Fruit fly (Drosophila melanogaster) whole organism, embryonic: ENCODE measurements around the gene NK7.1.
A peak's percentile ranks its signal among the peaks of the same experiment; 100 is the strongest.

Source experiments
- B-H1 ChIP-seq: fragments of 200-800 bp; sonication (Bioruptor generic); IDR thresholded peaks from 3 replicates; pipeline ENCODE4 v1.3.6; 2022; ENCODE audit warnings: missing biosample characterization, missing genetic modification characterization
- Blimp-1 ChIP-seq: fragments of 200-800 bp; sonication (Bioruptor generic); optimal IDR thresholded peaks from 3 replicates; lab custom pipeline; 2018; ENCODE audit warnings: missing biosample characterization, missing genetic modification characterization, mild to moderate bottlenecking, moderate library complexity, missing genetic modification reagents
- CG10274 ChIP-seq: fragments of 200-800 bp; sonication (Bioruptor generic); optimal IDR thresholded peaks from 3 replicates; lab custom pipeline; 2017; ENCODE audit warnings: missing biosample characterization, mild to moderate bottlenecking, missing genetic modification characterization
- CG10543 ChIP-seq: fragments of 200-800 bp; sonication (Bioruptor generic); optimal IDR thresholded peaks from 3 replicates; lab custom pipeline; 2017; ENCODE audit warnings: missing biosample characterization, mild to moderate bottlenecking, missing genetic modification characterization, moderate library complexity
- CG10565 ChIP-seq: fragments of 200-800 bp; sonication (Bioruptor generic); optimal IDR thresholded peaks from 3 replicates; lab custom pipeline; 2016; ENCODE audit warnings: missing biosample characterization, mild to moderate bottlenecking, missing genetic modification characterization
- CG11398 ChIP-seq: fragments of 200-800 bp; sonication (Bioruptor generic); optimal IDR thresholded peaks from 2 replicates; lab custom pipeline; 2016; ENCODE audit warnings: missing biosample characterization, missing genetic modification characterization
- CG12299 ChIP-seq: fragments of 200-800 bp; sonication (Bioruptor generic); optimal IDR thresholded peaks from 2 replicates; lab custom pipeline; 2018; ENCODE audit warnings: missing biosample characterization, mild to moderate bottlenecking, missing genetic modification characterization
- CG1233 ChIP-seq: fragments of 200-800 bp; sonication (Bioruptor generic); optimal IDR thresholded peaks from 4 replicates; lab custom pipeline; 2018; ENCODE audit warnings: missing biosample characterization, mild to moderate bottlenecking, missing genetic modification characterization
- CG13775 ChIP-seq: fragments of 200-800 bp; sonication (Bioruptor generic); optimal IDR thresholded peaks from 3 replicates; lab custom pipeline; 2017; ENCODE audit warnings: missing biosample characterization, mild to moderate bottlenecking, missing genetic modification characterization
- CG14667 ChIP-seq: fragments of 200-800 bp; sonication (Bioruptor generic); IDR thresholded peaks from 2 replicates; pipeline ENCODE4 v1.3.6; 2022; ENCODE audit warnings: missing biosample characterization, missing genetic modification characterization
- CG15601 ChIP-seq: fragments of 200-800 bp; sonication (Bioruptor generic); optimal IDR thresholded peaks from 3 replicates; lab custom pipeline; 2019; ENCODE audit warnings: missing biosample characterization, mild to moderate bottlenecking, missing genetic modification characterization, moderate library complexity
- CG16863 ChIP-seq: fragments of 200-800 bp; sonication (Bioruptor generic); optimal IDR thresholded peaks from 3 replicates; lab custom pipeline; 2016; ENCODE audit warnings: missing biosample characterization, missing genetic modification characterization
- CG2129 ChIP-seq: fragments of 200-800 bp; sonication (Bioruptor generic); IDR thresholded peaks from 2 replicates; pipeline ENCODE4 v1.3.6; 2022; ENCODE audit warnings: missing biosample characterization, missing genetic modification characterization; ENCODE audit not compliant: partially characterized antibody
- CG34376 ChIP-seq: fragments of 200-800 bp; sonication (Bioruptor generic); optimal IDR thresholded peaks from 2 replicates; lab custom pipeline; 2018; ENCODE audit warnings: missing biosample characterization, mild to moderate bottlenecking, missing genetic modification characterization
- CG4282 ChIP-seq: fragments of 200-800 bp; sonication (Bioruptor generic); optimal IDR thresholded peaks from 2 replicates; lab custom pipeline; 2016; ENCODE audit warnings: missing biosample characterization, missing genetic modification characterization
- CG4424 ChIP-seq: fragments of 200-800 bp; sonication (Bioruptor generic); optimal IDR thresholded peaks from 3 replicates; lab custom pipeline; 2016; ENCODE audit warnings: missing biosample characterization, missing genetic modification characterization
- CG6272 ChIP-seq: fragments of 200-800 bp; sonication (Bioruptor generic); IDR thresholded peaks from 2 replicates; pipeline ENCODE4 v1.3.6; 2022; ENCODE audit warnings: missing biosample characterization, missing genetic modification characterization
- CG6813 ChIP-seq: fragments of 200-800 bp; sonication (Bioruptor generic); optimal IDR thresholded peaks from 2 replicates; lab custom pipeline; 2017; ENCODE audit warnings: missing biosample characterization, missing genetic modification characterization, mild to moderate bottlenecking, moderate library complexity, missing genetic modification reagents
- CG8359 ChIP-seq: fragments of 200-800 bp; sonication (Bioruptor generic); optimal IDR thresholded peaks from 2 replicates; lab custom pipeline; 2017; ENCODE audit warnings: missing biosample characterization, mild to moderate bottlenecking, missing genetic modification characterization, borderline replicate concordance
- CG8924 ChIP-seq: fragments of 200-800 bp; optimal IDR thresholded peaks from 3 replicates; lab custom pipeline; 2019; ENCODE audit warnings: missing biosample characterization, mild to moderate bottlenecking, missing genetic modification characterization, moderate library complexity
- CG9797 ChIP-seq: fragments of 200-800 bp; sonication (Bioruptor generic); optimal IDR thresholded peaks from 3 replicates; lab custom pipeline; 2018; ENCODE audit warnings: missing biosample characterization, mild to moderate bottlenecking, missing genetic modification characterization
- D19B ChIP-seq: fragments of 200-800 bp; sonication (Bioruptor generic); optimal IDR thresholded peaks from 2 replicates; lab custom pipeline; 2017; ENCODE audit warnings: missing biosample characterization, mild to moderate bottlenecking, missing genetic modification characterization
- Dref ChIP-seq: fragments of 200-800 bp; sonication (Bioruptor generic); IDR thresholded peaks from 2 replicates; pipeline ENCODE4 v1.3.6; 2022; ENCODE audit warnings: missing biosample characterization, missing genetic modification characterization
- Gug ChIP-seq: fragments of 200-800 bp; sonication (Bioruptor generic); IDR thresholded peaks from 4 replicates; pipeline ENCODE4 v1.3.6; 2022; ENCODE audit warnings: missing biosample characterization, missing genetic modification characterization
- MBD-R2 ChIP-seq: fragments of 200-800 bp; sonication (Bioruptor generic); IDR thresholded peaks from 2 replicates; pipeline ENCODE4 v1.3.6; 2022; ENCODE audit warnings: missing biosample characterization, missing genetic modification characterization
- Mad ChIP-seq: fragments of 200-800 bp; sonication (Bioruptor generic); optimal IDR thresholded peaks from 2 replicates; lab custom pipeline; 2016; ENCODE audit warnings: missing biosample characterization, missing genetic modification characterization
- Neu2 ChIP-seq: fragments of 200-800 bp; sonication (Bioruptor generic); optimal IDR thresholded peaks from 3 replicates; lab custom pipeline; 2016; ENCODE audit warnings: missing biosample characterization, missing genetic modification characterization, borderline replicate concordance
- Oli ChIP-seq: fragments of 200-800 bp; sonication (Bioruptor generic); optimal IDR thresholded peaks from 2 replicates; lab custom pipeline; 2018; ENCODE audit warnings: missing biosample characterization, mild to moderate bottlenecking, missing genetic modification characterization, moderate library complexity
- Six4 ChIP-seq: fragments of 200-800 bp; sonication (Bioruptor generic); optimal IDR thresholded peaks from 2 replicates; lab custom pipeline; 2016; ENCODE audit warnings: missing biosample characterization, missing genetic modification characterization
- Stat92E ChIP-seq, 3 experiments: fragments of >200 bp in 2 of 3; fragments of 200-800 bp in 1 of 3; sonication (Bioruptor generic) in 1 of 3; optimal IDR thresholded peaks; 2 replicates each; lab custom pipeline; 2017 to 2019; ENCODE audit warnings: missing biosample characterization in 3 of 3, missing genetic modification characterization in 3 of 3, mild to moderate bottlenecking in 1 of 3, moderate library complexity in 1 of 3
- Usf ChIP-seq: fragments of 200-800 bp; sonication (Bioruptor generic); optimal IDR thresholded peaks from 2 replicates; lab custom pipeline; 2017; ENCODE audit warnings: missing genotype, missing biosample characterization, missing genetic modification characterization
- aop ChIP-seq: fragments of 200-800 bp; sonication (Bioruptor generic); IDR thresholded peaks from 2 replicates; pipeline ENCODE4 v1.3.6; 2022; ENCODE audit warnings: missing biosample characterization, missing genetic modification characterization
- br ChIP-seq: fragments of >200 bp; optimal IDR thresholded peaks from 2 replicates; lab custom pipeline; 2017
- cas ChIP-seq: fragments of 200-800 bp; sonication (Bioruptor generic); IDR thresholded peaks from 2 replicates; pipeline ENCODE4 v1.3.6; 2022; ENCODE audit warnings: missing biosample characterization, missing genetic modification characterization
- cg ChIP-seq: fragments of 200-800 bp; sonication (Bioruptor generic); optimal IDR thresholded peaks from 3 replicates; lab custom pipeline; 2019; ENCODE audit warnings: missing biosample characterization, mild to moderate bottlenecking, missing genetic modification characterization, moderate library complexity
- chn ChIP-seq: fragments of 200-800 bp; sonication (Bioruptor generic); optimal IDR thresholded peaks from 2 replicates; lab custom pipeline; 2016; ENCODE audit warnings: missing biosample characterization, missing genetic modification characterization
- gcm ChIP-seq: fragments of 200-800 bp; sonication (Bioruptor generic); optimal IDR thresholded peaks from 2 replicates; lab custom pipeline; 2019; ENCODE audit warnings: missing biosample characterization, mild to moderate bottlenecking, missing genetic modification characterization, moderate library complexity
- gcm2 ChIP-seq: fragments of 200-800 bp; sonication (Bioruptor generic); optimal IDR thresholded peaks from 2 replicates; lab custom pipeline; 2016; ENCODE audit warnings: missing biosample characterization, missing genetic modification characterization
- gfzf ChIP-seq: fragments of 200-800 bp; sonication (Bioruptor generic); optimal IDR thresholded peaks from 2 replicates; lab custom pipeline; 2016; ENCODE audit warnings: missing biosample characterization, mild to moderate bottlenecking, missing genetic modification characterization, moderate library complexity
- grau ChIP-seq: fragments of 200-800 bp; optimal IDR thresholded peaks from 3 replicates; lab custom pipeline; 2019; ENCODE audit warnings: missing biosample characterization, mild to moderate bottlenecking, missing genetic modification characterization, moderate library complexity
- gsb ChIP-seq: fragments of 200-800 bp; sonication (Bioruptor generic); IDR thresholded peaks from 2 replicates; pipeline ENCODE4 v1.3.6; 2022; ENCODE audit warnings: missing biosample characterization, missing genetic modification characterization
- lilli ChIP-seq: fragments of 200-800 bp; sonication (Bioruptor generic); optimal IDR thresholded peaks from 3 replicates; lab custom pipeline; 2016; ENCODE audit warnings: missing biosample characterization, missing genetic modification characterization
- nmo ChIP-seq: fragments of 200-800 bp; sonication (Bioruptor generic); optimal IDR thresholded peaks from 2 replicates; lab custom pipeline; 2018; ENCODE audit warnings: missing biosample characterization, mild to moderate bottlenecking, missing genetic modification characterization, moderate library complexity
- pzg ChIP-seq: fragments of 200-800 bp; sonication (Bioruptor generic); optimal IDR thresholded peaks from 3 replicates; lab custom pipeline; 2018; ENCODE audit warnings: missing biosample characterization, mild to moderate bottlenecking, missing genetic modification characterization, moderate library complexity
- sens-2 ChIP-seq: fragments of 200-800 bp; sonication (Bioruptor generic); IDR thresholded peaks from 2 replicates; pipeline ENCODE4 v1.3.6; 2022; ENCODE audit warnings: missing biosample characterization, missing genetic modification characterization
- sim ChIP-seq: fragments of 200-800 bp; sonication (Bioruptor generic); IDR thresholded peaks from 2 replicates; pipeline ENCODE4 v1.3.6; 2022; ENCODE audit warnings: missing biosample characterization, missing genetic modification characterization
- sisA ChIP-seq: fragments of 200-800 bp; sonication (Bioruptor generic); IDR thresholded peaks from 2 replicates; pipeline ENCODE4 v1.3.6; 2022; ENCODE audit warnings: missing biosample characterization, missing genetic modification characterization
- sob ChIP-seq: fragments of 200-800 bp; sonication (Bioruptor generic); IDR thresholded peaks from 2 replicates; pipeline ENCODE4 v1.3.6; 2022; ENCODE audit warnings: missing biosample characterization, missing genetic modification characterization
- vnd ChIP-seq: fragments of 200-800 bp; sonication (Bioruptor generic); IDR thresholded peaks from 3 replicates; pipeline ENCODE4 v1.3.6; 2022; ENCODE audit warnings: missing biosample characterization, missing genetic modification characterization; ENCODE audit not compliant: partially characterized antibody

Gene NK7.1

DNA sequence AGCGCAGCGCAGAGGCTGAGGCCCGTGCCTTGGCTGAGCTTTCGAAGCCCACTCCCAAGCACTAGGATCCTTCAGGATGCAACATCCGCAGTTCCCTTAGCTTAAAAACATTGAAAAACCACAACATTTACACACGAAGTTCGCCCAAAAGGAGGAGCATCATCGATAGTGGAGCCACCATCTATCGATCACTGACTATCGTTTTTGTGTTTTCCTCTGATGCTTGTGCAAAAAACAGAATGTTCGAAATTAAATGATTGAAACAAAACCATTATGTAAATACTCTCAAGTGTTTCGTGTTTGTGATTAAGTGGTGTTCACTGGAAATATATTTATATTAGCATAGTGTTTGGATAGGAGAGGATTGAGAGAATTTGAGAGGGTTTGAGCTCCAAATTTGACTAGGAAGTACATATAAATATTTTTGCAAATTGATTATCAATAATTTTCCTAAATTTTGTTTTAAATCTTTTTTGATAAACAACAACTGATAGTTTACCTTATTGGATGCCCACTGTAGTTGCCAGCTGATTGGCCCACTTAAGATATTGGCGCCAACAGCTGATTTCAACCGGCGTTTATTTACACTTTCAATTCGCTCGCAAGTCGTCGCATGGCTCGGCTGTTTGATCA lies 45.2 kb downstream of the NK7.1 start, which contains the start of gene spn-B (continued):
- TF ChIP-seq B-H1 (peak; percentile 51; the same call in 2 of the 3 replicates), D19B (GFP tag; lab: Kevin White, UChicago) (peak; percentile 61), CG15601 (tag; lab: Kevin White, UChicago) (peak; percentile 100), gcm (peak; percentile 81), br (lab: Kevin White, UChicago) (no peak), CG11398 (no peak), CG6813 (GFP tag; lab: Kevin White, UChicago) (peak; percentile 75), sisA (GFP tag; lab: Robert Waterston, UW) (peak; percentile 66), Neu2 (GFP tag; lab: Kevin White, UChicago) (no peak), CG4282 (GFP tag; lab: Kevin White, UChicago) (no peak), pzg (GFP tag; lab: Kevin White, UChicago) (no peak), MBD-R2 (GFP tag; lab: Robert Waterston, UW) (peak; percentile 47; the same call in 1 of the 2 replicates), CG1233 (peak; percentile 74), CG4424 (peak; percentile 77), sim (GFP tag; lab: Robert Waterston, UW) (peak; percentile 66; the same call in 1 of the 2 replicates), Six4 (GFP tag; lab: Kevin White, UChicago) (peak; percentile 79), Gug (GFP tag; lab: Robert Waterston, UW) (peak; percentile 40; the same call in 2 of the 4 replicates), sens-2 (no peak), gfzf (GFP tag; lab: Kevin White, UChicago) (no peak), gcm2 (peak; percentile 43), CG9797 (GFP tag; lab: Kevin White, UChicago) (no peak), nmo (GFP tag; lab: Kevin White, UChicago) (peak; percentile 76), CG6272 (GFP tag; lab: Robert Waterston, UW) (no peak), Mad (GFP tag; lab: Kevin White, UChicago) (peak; percentile 49), aop (no peak), cg (GFP tag; lab: Kevin White, UChicago) (no peak), CG34376 (GFP tag; lab: Kevin White, UChicago) (peak; percentile 75), CG10565 (GFP tag; lab: Kevin White, UChicago) (no peak), sob (GFP tag; lab: Robert Waterston, UW) (peak; percentile 70), Usf (peak; percentile 25), gsb (GFP tag; lab: Robert Waterston, UW) (peak; percentile 5; the same call in 1 of the 2 replicates), Blimp-1 (GFP tag; lab: Kevin White, UChicago) (peak; percentile 78), CG10274 (peak; percentile 36), CG10543 (peak; percentile 61), CG16863 (GFP tag; lab: Kevin White, UChicago) (peak; percentile 45), CG13775 (peak; percentile 83), lilli (GFP tag; lab: Kevin White, UChicago) (peak; percentile 84), Dref (GFP tag; lab: Robert Waterston, UW) (peak; percentile 46; the same call in 1 of the 2 replicates), CG8359 (GFP tag; lab: Kevin White, UChicago) (peak; percentile 43), CG2129 (GFP tag; lab: Robert Waterston, UW) (no peak; the same call in 1 of the 2 replicates), CG14667 (GFP tag; lab: Robert Waterston, UW) (peak; percentile 43), vnd (GFP tag; lab: Robert Waterston, UW) (no peak), CG12299 (no peak), cas (GFP tag; lab: Robert Waterston, UW) (no peak), grau (peak; percentile 98), Oli (tag; lab: Kevin White, UChicago) (peak; percentile 79), CG8924 (peak; percentile 77), Stat92E (GFP tag; optimal IDR thresholded peaks at IDR 0.05; lab: Kevin White, UChicago) (no peak), chn (GFP tag; lab: Kevin White, UChicago) (peak; percentile 65)
